Worm (Caenorhabditis elegans) whole organism, L2 larva: ENCODE data around the gene ZK1127.13.

ENCODE experiments used
- C34F6.9 ChIP-seq: fragments of 150-350 bp; optimal IDR thresholded peaks from 2 replicates; lab custom pipeline; 2014; ENCODE audit warnings: missing biosample characterization, missing genetic modification characterization
- R02D3.7 ChIP-seq: fragments of 150-350 bp; optimal IDR thresholded peaks from 2 replicates; lab custom pipeline; 2014; ENCODE audit warnings: missing biosample characterization, missing genetic modification characterization
- ZK546.5 ChIP-seq: sonication (generic microtip); optimal IDR thresholded peaks from 2 replicates; lab custom pipeline; 2017; ENCODE audit warnings: missing biosample characterization, missing genetic modification characterization
- alr-1 ChIP-seq: fragments of 150-350 bp; optimal IDR thresholded peaks from 2 replicates; lab custom pipeline; 2014; ENCODE audit warnings: missing biosample characterization, missing genetic modification characterization
- aly-2 ChIP-seq: fragments of 150-350 bp; optimal IDR thresholded peaks from 2 replicates; lab custom pipeline; 2014; ENCODE audit warnings: missing biosample characterization, missing genetic modification characterization
- blmp-1 ChIP-seq: sonication (generic microtip); optimal IDR thresholded peaks from 2 replicates; lab custom pipeline; 2017; ENCODE audit warnings: missing genetic modification characterization, mild to moderate bottlenecking, missing compliant biosample characterization, antibody characterized with exemption, moderate library complexity; ENCODE audit not compliant: insufficient read depth
- ceh-82 ChIP-seq: fragments of 150-350 bp; optimal IDR thresholded peaks from 2 replicates; lab custom pipeline; 2014; ENCODE audit warnings: missing biosample characterization, missing genetic modification characterization
- crh-2 ChIP-seq: sonication (generic microtip); optimal IDR thresholded peaks from 2 replicates; lab custom pipeline; 2017; ENCODE audit warnings: missing biosample characterization, missing genetic modification characterization
- dmd-4 ChIP-seq: sonication (generic microtip); optimal IDR thresholded peaks from 2 replicates; lab custom pipeline; 2017; ENCODE audit warnings: missing biosample characterization, missing genetic modification characterization
- egl-27 ChIP-seq: sonication (generic microtip); optimal IDR thresholded peaks from 3 replicates; lab custom pipeline; 2017; ENCODE audit warnings: missing biosample characterization, missing genetic modification reagents, missing genetic modification characterization
- fos-1 ChIP-seq: fragments of 150-350 bp; optimal IDR thresholded peaks from 2 replicates; lab custom pipeline; 2014; ENCODE audit warnings: missing biosample characterization, missing genetic modification characterization
- gmeb-1 ChIP-seq: fragments of 150-350 bp; optimal IDR thresholded peaks from 2 replicates; lab custom pipeline; 2014; ENCODE audit warnings: missing biosample characterization, missing genetic modification characterization
- lin-13 ChIP-seq: fragments of 150-350 bp; optimal IDR thresholded peaks from 2 replicates; lab custom pipeline; 2014; ENCODE audit warnings: missing biosample characterization, missing genetic modification reagents, missing genetic modification characterization
- lin-39 ChIP-seq: fragments of 150-350 bp; optimal IDR thresholded peaks from 2 replicates; lab custom pipeline; 2014; ENCODE audit warnings: missing biosample characterization, missing genetic modification reagents, missing genetic modification characterization
- lsy-2 ChIP-seq, 2 experiments: fragments of 150-350 bp in 1 of 2; sonication (generic microtip) in 1 of 2; optimal IDR thresholded peaks; 2 replicates each; lab custom pipeline; 2014 to 2017; ENCODE audit warnings: missing biosample characterization in 2 of 2, missing genetic modification characterization in 2 of 2
- mbf-1 ChIP-seq: sonication (generic microtip); optimal IDR thresholded peaks from 2 replicates; lab custom pipeline; 2017; ENCODE audit warnings: missing biosample characterization, missing genetic modification characterization
- mdl-1 ChIP-seq, 2 experiments: fragments of 150-350 bp in 1 of 2; sonication (generic microtip) in 1 of 2; optimal IDR thresholded peaks; 2 replicates each; lab custom pipeline; 2017; ENCODE audit warnings: missing biosample characterization in 2 of 2, missing genetic modification characterization in 2 of 2
- nhr-11 ChIP-seq: fragments of 150-350 bp; optimal IDR thresholded peaks from 2 replicates; lab custom pipeline; 2014; ENCODE audit warnings: missing biosample characterization, missing genetic modification characterization
- nhr-129 ChIP-seq: fragments of 150-350 bp; optimal IDR thresholded peaks from 2 replicates; lab custom pipeline; 2014; ENCODE audit warnings: missing biosample characterization, missing genetic modification characterization
- nhr-23 ChIP-seq: fragments of 150-350 bp; optimal IDR thresholded peaks from 2 replicates; lab custom pipeline; 2014; ENCODE audit warnings: missing biosample characterization, missing genetic modification reagents, missing genetic modification characterization
- nhr-237 ChIP-seq: fragments of 150-350 bp; optimal IDR thresholded peaks from 2 replicates; lab custom pipeline; 2014; ENCODE audit warnings: missing biosample characterization, missing genetic modification characterization
- nhr-25 ChIP-seq: fragments of 150-350 bp; sonication (generic microtip); optimal IDR thresholded peaks from 3 replicates; lab custom pipeline; 2014; ENCODE audit warnings: missing biosample characterization, missing genetic modification characterization
- nhr-6 ChIP-seq: fragments of 150-350 bp; optimal IDR thresholded peaks from 2 replicates; lab custom pipeline; 2014; ENCODE audit warnings: missing biosample characterization, missing genetic modification characterization
- nhr-77 ChIP-seq: fragments of 150-350 bp; optimal IDR thresholded peaks from 2 replicates; lab custom pipeline; 2014; ENCODE audit warnings: missing biosample characterization, missing genetic modification characterization
- sma-3 ChIP-seq: sonication (generic microtip); optimal IDR thresholded peaks from 2 replicates; lab custom pipeline; 2016; ENCODE audit warnings: missing genetic modification reagents, missing genetic modification characterization, missing compliant biosample characterization
- sma-9 ChIP-seq, 2 experiments: fragments of 150-350 bp in 1 of 2; sonication (generic microtip) in 1 of 2; optimal IDR thresholded peaks; 2 replicates each; lab custom pipeline; 2014 to 2016; ENCODE audit warnings: missing genetic modification characterization in 2 of 2, mild to moderate bottlenecking in 1 of 2, missing biosample characterization in 1 of 2, missing compliant biosample characterization in 1 of 2, missing genetic modification reagents in 1 of 2, moderate library complexity in 1 of 2
- snpc-4 ChIP-seq: fragments of 150-350 bp; optimal IDR thresholded peaks from 2 replicates; lab custom pipeline; 2014; ENCODE audit warnings: missing biosample characterization, missing genetic modification characterization
- unc-62 ChIP-seq: fragments of 150-350 bp; optimal IDR thresholded peaks from 2 replicates; lab custom pipeline; 2014; ENCODE audit warnings: missing biosample characterization, missing genetic modification reagents, missing genetic modification characterization
- zag-1 ChIP-seq: fragments of 150-350 bp; optimal IDR thresholded peaks from 2 replicates; lab custom pipeline; 2014; ENCODE audit warnings: missing biosample characterization, missing genetic modification characterization
- ztf-1 ChIP-seq: fragments of 200-800 bp; sonication (Bioruptor generic); conservative IDR thresholded peaks from 2 replicates; pipeline ENCODE4 v1.3.6; 2022; ENCODE audit warnings: missing genetic modification characterization, missing compliant biosample characterization
- ztf-11 ChIP-seq: sonication (generic microtip); optimal IDR thresholded peaks from 2 replicates; lab custom pipeline; 2017; ENCODE audit warnings: missing biosample characterization, missing genetic modification characterization
- ztf-4 ChIP-seq: fragments of 150-350 bp; optimal IDR thresholded peaks from 2 replicates; lab custom pipeline; 2014; ENCODE audit warnings: missing biosample characterization, missing genetic modification characterization

Gene ZK1127.13

DNA sequence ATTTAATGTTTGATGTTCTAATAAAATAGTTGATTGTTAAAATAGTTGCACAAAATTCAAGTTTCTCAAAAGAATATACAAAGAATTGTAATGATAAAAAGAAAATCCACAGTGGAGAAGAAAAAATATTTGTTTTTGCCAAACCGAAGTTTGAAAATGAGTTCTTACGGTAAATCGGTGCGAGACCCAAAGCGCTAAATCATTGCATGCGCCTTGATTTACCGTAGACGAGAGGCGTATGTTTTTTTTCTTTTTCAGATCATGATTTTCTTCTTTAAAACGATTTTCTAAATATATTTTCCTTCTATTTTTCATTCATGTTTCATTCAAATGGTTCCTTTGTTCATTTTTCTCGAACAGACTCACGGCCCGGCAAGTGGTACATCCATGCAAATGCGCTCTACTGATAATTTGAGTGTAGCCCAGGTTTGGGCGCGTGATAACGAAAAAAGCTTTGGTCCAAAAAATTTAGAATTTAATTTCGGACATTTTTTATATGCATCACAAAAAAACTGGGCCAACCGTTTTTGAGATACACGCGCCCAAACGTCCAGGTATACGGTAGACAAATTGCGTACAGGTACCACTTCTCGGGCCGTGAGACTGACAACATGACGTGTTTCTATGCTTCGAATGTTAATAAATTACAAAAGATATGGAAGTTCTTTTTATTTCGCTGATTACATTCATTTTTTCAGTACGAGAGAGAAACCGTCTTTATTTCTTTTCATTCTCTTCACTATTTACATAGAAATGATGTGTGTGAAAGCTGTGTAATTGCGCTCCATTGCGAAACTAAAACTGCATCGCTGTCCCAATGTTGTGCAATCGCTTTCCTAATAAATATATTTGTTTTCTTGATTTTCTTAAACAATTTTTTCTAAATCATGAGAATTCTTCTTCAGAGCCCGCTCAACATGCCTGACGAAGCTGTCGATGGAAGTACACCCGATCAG lies 27.9 kb upstream of the ZK1127.13 start, which contains the start of gene znf-598:
Gene znf-598, plus strand, starts transcription at position 906 of the 956 bp plus-strand sequence.
- TF ChIP-seq nhr-129 (tag; lab: Kevin White, UChicago) (peak; percentile 71), aly-2 (tag; lab: Kevin White, UChicago) (no peak), lsy-2 (tag; optimal IDR thresholded peaks at IDR 0.05; lab: Kevin White, UChicago) (peak in 1 of 2 experiments; percentile 77), lin-39 (tag; lab: Kevin White, UChicago) (no peak), sma-3 (GFP tag; lab: Kevin White, UChicago) (peak; percentile 26), crh-2 (tag; lab: Kevin White, UChicago) (peak; percentile 45), nhr-237 (tag; lab: Kevin White, UChicago) (no peak), fos-1 (peak; percentile 55), lin-13 (peak; percentile 45), snpc-4 (tag; lab: Kevin White, UChicago) (no peak), ZK546.5 (tag; lab: Kevin White, UChicago) (no peak), zag-1 (tag; lab: Kevin White, UChicago) (no peak), C34F6.9 (tag; lab: Kevin White, UChicago) (peak; percentile 61), sma-9 (GFP tag; optimal IDR thresholded peaks at IDR 0.05; lab: Kevin White, UChicago) (peak; percentile 25), sma-9 (tag; optimal IDR thresholded peaks at IDR 0.05; lab: Kevin White, UChicago) (no peak)

DNA sequence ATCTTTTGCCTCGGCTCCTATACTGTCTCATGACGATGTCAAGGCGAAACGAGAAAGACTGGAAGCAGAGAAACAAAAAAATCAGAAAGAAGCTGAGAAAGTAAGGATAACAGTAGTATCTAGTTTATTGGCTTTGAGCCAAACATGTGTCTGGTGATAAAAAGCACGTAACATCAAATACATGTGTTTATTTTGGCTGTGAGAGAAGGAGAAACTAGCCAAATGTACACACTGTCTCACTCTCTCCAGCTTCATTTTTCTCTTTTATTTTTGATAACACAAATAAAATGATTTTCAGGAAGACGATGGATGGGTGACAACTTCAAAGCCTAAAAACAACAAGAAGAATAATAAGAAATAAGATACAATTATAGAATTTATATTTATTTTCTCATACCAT lies 23.6 kb upstream of the ZK1127.13 start:
- TF ChIP-seq nhr-6 (tag; lab: Kevin White, UChicago) (no peak), blmp-1 (tag; lab: Kevin White, UChicago) (no peak), R02D3.7 (tag; lab: Kevin White, UChicago) (no peak), gmeb-1 (tag; lab: Kevin White, UChicago) (no peak), ceh-82 (tag; lab: Kevin White, UChicago) (no peak), nhr-129 (tag; lab: Kevin White, UChicago) (no peak), ztf-1 (GFP tag; lab: Robert Waterston, UW) (no peak), egl-27 (tag; lab: Kevin White, UChicago) (no peak), nhr-23 (tag; lab: Kevin White, UChicago) (no peak), ztf-11 (tag; lab: Kevin White, UChicago) (no peak), ztf-4 (no peak), lsy-2 (tag; optimal IDR thresholded peaks at IDR 0.05; lab: Kevin White, UChicago) (no peak), fos-1 (no peak), nhr-77 (no peak), alr-1 (tag; lab: Kevin White, UChicago) (no peak)

DNA sequence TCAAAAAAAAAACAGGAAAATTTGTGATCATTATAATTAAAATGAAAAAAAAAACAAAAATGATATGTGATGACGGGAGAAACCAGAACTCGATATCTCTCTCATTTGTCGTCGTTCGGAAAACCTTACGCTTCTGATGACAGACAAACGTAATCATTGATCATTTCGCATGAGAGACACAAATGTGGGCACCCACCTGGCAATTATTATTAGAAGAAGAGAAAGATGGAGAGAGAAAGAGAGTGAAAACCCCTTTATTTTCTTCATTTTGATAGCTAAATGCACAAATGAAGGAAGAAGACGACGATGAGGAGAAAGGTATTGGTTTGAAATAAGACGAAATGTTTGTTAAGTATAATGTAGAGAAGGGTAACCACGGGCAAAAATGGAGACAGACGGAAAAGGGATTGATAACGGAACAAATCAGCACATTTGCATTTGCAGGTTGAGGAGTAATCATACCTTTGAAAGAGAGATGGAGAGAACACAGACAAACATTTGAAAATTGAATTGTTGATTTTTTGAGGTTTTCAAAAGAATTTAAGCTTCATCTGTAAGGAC lies 21.9 kb upstream of the ZK1127.13 start:
- TF ChIP-seq ztf-1 (GFP tag; lab: Robert Waterston, UW), result no peak
- TF ChIP-seq mdl-1 (tag; optimal IDR thresholded peaks at IDR 0.05; lab: Kevin White, UChicago), result no peak
- TF ChIP-seq mbf-1 (tag; lab: Kevin White, UChicago), result no peak
- no peak for TF ChIP-seq zag-1 (tag; lab: Kevin White, UChicago)
- no peak for TF ChIP-seq egl-27 (tag; lab: Kevin White, UChicago)
- TF ChIP-seq crh-2 (tag; lab: Kevin White, UChicago), result peak; percentile 27
- no peak for TF ChIP-seq unc-62 (GFP tag; lab: Kevin White, UChicago)
- no peak for TF ChIP-seq nhr-237 (tag; lab: Kevin White, UChicago)
- TF ChIP-seq nhr-25 (tag; lab: Kevin White, UChicago), result no peak
- TF ChIP-seq blmp-1 (tag; lab: Kevin White, UChicago), result no peak
- TF ChIP-seq fos-1, result peak; percentile 35
- TF ChIP-seq dmd-4 (tag; lab: Kevin White, UChicago), result no peak
- no peak for TF ChIP-seq nhr-11 (tag; lab: Kevin White, UChicago)
- peak; percentile 2 for TF ChIP-seq gmeb-1 (tag; lab: Kevin White, UChicago)
- TF ChIP-seq, all 48 proteins: peak for 3
